Worm (Caenorhabditis elegans): ENCODE data around the gene F55H2.7.

DNA sequence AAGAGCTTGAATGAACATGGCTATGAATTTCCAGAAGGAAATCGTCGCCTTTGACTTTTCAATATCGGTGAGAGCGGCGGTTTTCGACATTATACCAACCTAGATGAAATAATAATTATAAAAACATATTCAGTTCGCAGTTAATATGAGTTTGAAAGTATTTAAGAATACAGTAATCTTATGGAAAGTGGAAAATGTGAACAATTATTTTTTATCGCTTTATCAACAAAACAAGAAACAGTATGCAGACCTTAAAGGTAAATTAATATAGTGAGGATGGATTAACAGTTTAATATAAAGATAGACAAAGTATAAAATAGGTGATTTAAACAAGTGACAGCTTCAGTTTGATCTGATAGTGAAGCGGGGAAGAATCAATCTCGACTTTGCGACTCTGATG is 42.4 kb upstream of the F55H2.7 start, which contains the start of gene C48B4.6:
- TF ChIP-seq flt-1 (GFP tag; IDR thresholded peaks at IDR 0.05): no peak
- TF ChIP-seq ama-1 (optimal IDR thresholded peaks at IDR 0.05): no peak
- no peak for TF ChIP-seq ets-7 (tag; optimal IDR thresholded peaks at IDR 0.05)
- no peak for TF ChIP-seq pes-1 (GFP tag; IDR thresholded peaks at IDR 0.05)
- TF ChIP-seq ceh-13 (GFP tag; optimal IDR thresholded peaks at IDR 0.05): no peak
- no peak for TF ChIP-seq hmg-4 (GFP tag; optimal IDR thresholded peaks at IDR 0.05)
- no peak for TF ChIP-seq hnd-1 (tag; optimal IDR thresholded peaks at IDR 0.05)
- no peak for TF ChIP-seq tbx-11 (GFP tag; IDR thresholded peaks at IDR 0.05)
- TF ChIP-seq aly-1 (tag; optimal IDR thresholded peaks at IDR 0.05): no peak
- no peak for TF ChIP-seq F13C5.2 (tag; optimal IDR thresholded peaks at IDR 0.05)
- TF ChIP-seq tbx-37 (GFP tag; conservative IDR thresholded peaks at IDR 0.05): no peak
